Fruit fly (Drosophila melanogaster): ENCODE results near the gene Gdap1.

Gdap1 gene

dm6 chr3L:5184860-5185639, 43.3 kb downstream of the Gdap1 start (continued):
- peak; percentile 31 for TF ChIP-seq CG4282 (GFP tag; optimal IDR thresholded peaks at IDR 0.05)
- peak; percentile 71 for TF ChIP-seq CG30403 (GFP tag; optimal IDR thresholded peaks at IDR 0.05)
- no peak for TF ChIP-seq CG6683 (GFP tag; optimal IDR thresholded peaks at IDR 0.05)
- TF ChIP-seq MTF-1 (GFP tag; optimal IDR thresholded peaks at IDR 0.05; ENCODE audit: borderline replicate concordance) = no peak
- TF ChIP-seq grau (tag; optimal IDR thresholded peaks at IDR 0.05) = peak; percentile 73
- TF ChIP-seq h (optimal IDR thresholded peaks at IDR 0.05) = no peak
- TF ChIP-seq CTCF (GFP tag; optimal IDR thresholded peaks at IDR 0.05) = no peak
- TF ChIP-seq sqz (GFP tag; optimal IDR thresholded peaks at IDR 0.05) = peak; percentile 81
- no peak for TF ChIP-seq scrt (GFP tag; optimal IDR thresholded peaks at IDR 0.05)
- TF ChIP-seq knrl (GFP tag; IDR thresholded peaks at IDR 0.05; ENCODE audit: partially characterized antibody) = no peak
- peak; percentile 86 for TF ChIP-seq CG17385 (GFP tag; optimal IDR thresholded peaks at IDR 0.05)
- TF ChIP-seq CG2889 (GFP tag; IDR thresholded peaks at IDR 0.05) = no peak
- TF ChIP-seq chm (GFP tag; IDR thresholded peaks at IDR 0.05) = no peak
- TF ChIP-seq ci (GFP tag; IDR thresholded peaks at IDR 0.05) = no peak; the same call in 2 of the 3 replicates
- no peak for TF ChIP-seq Bdp1 (GFP tag; optimal IDR thresholded peaks at IDR 0.05)
- peak; percentile 61; the same call in 1 of the 2 replicates for TF ChIP-seq vvl (GFP tag; IDR thresholded peaks at IDR 0.05)
- no peak for TF ChIP-seq Poxn (GFP tag; IDR thresholded peaks at IDR 0.05)
- TF ChIP-seq wek (GFP tag; optimal IDR thresholded peaks at IDR 0.05) = no peak
- peak; percentile 70 for TF ChIP-seq lab (GFP tag; optimal IDR thresholded peaks at IDR 0.05)
- TF ChIP-seq HLH3B (GFP tag; IDR thresholded peaks at IDR 0.05) = 0 out of 2 replicates have a peak, but pooled peaks have one; percentile 14
- TF ChIP-seq Dll (GFP tag; IDR thresholded peaks at IDR 0.05; ENCODE audit: partially characterized antibody) = peak; percentile 62; the same call in 3 of the 4 replicates
- TF ChIP-seq CG9437 (GFP tag; optimal IDR thresholded peaks at IDR 0.05) = peak; percentile 69
- TF ChIP-seq cg (GFP tag; optimal IDR thresholded peaks at IDR 0.05) = peak; percentile 15
- peak; percentile 4 for TF ChIP-seq CG12219 (GFP tag; optimal IDR thresholded peaks at IDR 0.05)
- peak; percentile 56 for TF ChIP-seq CG18262 (tag; optimal IDR thresholded peaks at IDR 0.05)
- peak; percentile 98 to 99 for TF ChIP-seq Trl (optimal IDR thresholded peaks at IDR 0.05)
- peak; percentile 59 for TF ChIP-seq Trl (GFP tag; optimal IDR thresholded peaks at IDR 0.05)
- peak; percentile 55 for TF ChIP-seq shn (GFP tag; optimal IDR thresholded peaks at IDR 0.05)
- peak; percentile 90 for TF ChIP-seq nerfin-1 (tag; optimal IDR thresholded peaks at IDR 0.05)
- no peak for TF ChIP-seq Atf-2 (GFP tag; optimal IDR thresholded peaks at IDR 0.05)
- no peak for TF ChIP-seq Mrtf (GFP tag; IDR thresholded peaks at IDR 0.05)
- TF ChIP-seq CG12071 (GFP tag; optimal IDR thresholded peaks at IDR 0.05) = no peak
- peak; percentile 45 for TF ChIP-seq CG10654 (GFP tag; optimal IDR thresholded peaks at IDR 0.05)
- no peak for TF ChIP-seq maf-S (GFP tag; optimal IDR thresholded peaks at IDR 0.05)
- TF ChIP-seq usp (GFP tag; optimal IDR thresholded peaks at IDR 0.05) = no peak
- peak; percentile 60 for TF ChIP-seq Dip3 (GFP tag; optimal IDR thresholded peaks at IDR 0.05)
- TF ChIP-seq D19A (tag; optimal IDR thresholded peaks at IDR 0.05) = peak; percentile 15
- no peak for TF ChIP-seq ara (GFP tag; IDR thresholded peaks at IDR 0.05)
- peak; percentile 19 for TF ChIP-seq gcm2 (GFP tag; optimal IDR thresholded peaks at IDR 0.05)
- no peak for TF ChIP-seq dan (GFP tag; IDR thresholded peaks at IDR 0.05)
- peak; percentile 62 for TF ChIP-seq Sox100B (GFP tag; optimal IDR thresholded peaks at IDR 0.05)
- no peak for TF ChIP-seq CG31365 (tag; optimal IDR thresholded peaks at IDR 0.05)
- TF ChIP-seq CG6791 (GFP tag; IDR thresholded peaks at IDR 0.05; ENCODE audit: partially characterized antibody) = no peak
- no peak for TF ChIP-seq tap (tag; optimal IDR thresholded peaks at IDR 0.05)
- TF ChIP-seq CrebB (tag; optimal IDR thresholded peaks at IDR 0.05) = no peak
- no peak for TF ChIP-seq CG7963 (GFP tag; IDR thresholded peaks at IDR 0.05; ENCODE audit: partially characterized antibody)
- TF ChIP-seq ftz-f1 (GFP tag; optimal IDR thresholded peaks at IDR 0.05) = no peak
- no peak for TF ChIP-seq croc (GFP tag; conservative IDR thresholded peaks at IDR 0.05)
- TF ChIP-seq CG11093 (GFP tag; IDR thresholded peaks at IDR 0.05) = 0 out of 3 replicates have a peak, but pooled peaks have one; percentile 51
- TF ChIP-seq Nf-YA (GFP tag; IDR thresholded peaks at IDR 0.05) = no peak
- TF ChIP-seq Dref (GFP tag; IDR thresholded peaks at IDR 0.05) = no peak

Measured in whole organism, embryonic.